Worm (Caenorhabditis elegans) whole organism, young adult: Measurements from ENCODE around the gene C18H9.5.
A peak's percentile ranks its signal among the peaks of the same experiment; 100 is the strongest.

ENCODE experiments used
- B0019.2 ChIP-seq: fragments of 200-800 bp; sonication (Bioruptor generic); conservative IDR thresholded peaks from 2 replicates; pipeline ENCODE4 v1.3.6; 2022; ENCODE audit warnings: missing genetic modification reagents, missing genetic modification characterization, missing compliant biosample characterization
- B0261.1 ChIP-seq: sonication (generic microtip); optimal IDR thresholded peaks from 2 replicates; lab custom pipeline; 2016; ENCODE audit warnings: mild to moderate bottlenecking, missing genetic modification characterization, moderate library complexity, missing compliant biosample characterization
- F23B12.7 ChIP-seq: sonication (generic microtip); optimal IDR thresholded peaks from 2 replicates; lab custom pipeline; 2017; ENCODE audit warnings: missing genetic modification characterization, mild to moderate bottlenecking, missing compliant biosample characterization, antibody characterized with exemption, moderate library complexity; ENCODE audit not compliant: insufficient read depth
- F39B2.1 ChIP-seq: fragments of 200-800 bp; sonication (Bioruptor generic); IDR thresholded peaks from 2 replicates; pipeline ENCODE4 v1.3.6; 2022; ENCODE audit warnings: missing genetic modification reagents, missing genetic modification characterization, missing compliant biosample characterization
- F52B5.7 ChIP-seq: sonication (generic microtip); optimal IDR thresholded peaks from 2 replicates; lab custom pipeline; 2016; ENCODE audit warnings: mild to moderate bottlenecking, missing genetic modification characterization, missing compliant biosample characterization
- T26A5.8 ChIP-seq: sonication (generic microtip); optimal IDR thresholded peaks from 2 replicates; lab custom pipeline; 2016; ENCODE audit warnings: missing genetic modification characterization, missing compliant biosample characterization
- Y56A3A.18 ChIP-seq: fragments of 200-800 bp; sonication (Bioruptor generic); IDR thresholded peaks from 2 replicates; pipeline ENCODE4 v1.3.6; 2022; ENCODE audit warnings: missing genetic modification reagents, missing genetic modification characterization, missing compliant biosample characterization
- Y67H2A.10 ChIP-seq: fragments of 200-800 bp; sonication (Bioruptor generic); conservative IDR thresholded peaks from 2 replicates; pipeline ENCODE4 v1.3.6; 2022; ENCODE audit warnings: missing genetic modification reagents, missing genetic modification characterization, missing compliant biosample characterization
- Y79H2A.3 ChIP-seq: fragments of 200-800 bp; sonication (Bioruptor generic); conservative IDR thresholded peaks from 2 replicates; pipeline ENCODE4 v1.3.6; 2022; ENCODE audit warnings: missing genetic modification reagents, missing genetic modification characterization, missing compliant biosample characterization
- Y95B8A.8 ChIP-seq: fragments of 200-800 bp; sonication (Bioruptor generic); IDR thresholded peaks from 2 replicates; pipeline ENCODE4 v1.3.6; 2022; ENCODE audit warnings: missing genetic modification reagents, missing genetic modification characterization, missing compliant biosample characterization
- ZK185.1 ChIP-seq: sonication (generic microtip); optimal IDR thresholded peaks from 2 replicates; lab custom pipeline; 2016; ENCODE audit warnings: mild to moderate bottlenecking, missing genetic modification characterization, missing compliant biosample characterization; ENCODE audit not compliant: poor library complexity, severe bottlenecking
- ama-1 ChIP-seq, 3 experiments: fragments of 150-350 bp in 1 of 3; sonication (generic microtip) in 2 of 3; optimal IDR thresholded peaks; 2 replicates each; lab custom pipeline; 2014 to 2018; ENCODE audit warnings: missing biosample characterization in 2 of 3, missing genetic modification characterization in 2 of 3, missing genetic modification reagents in 2 of 3
- aptf-3 ChIP-seq: fragments of 200-800 bp; sonication (Bioruptor generic); IDR thresholded peaks from 2 replicates; pipeline ENCODE4 v1.3.6; 2022; ENCODE audit warnings: missing genetic modification characterization, missing compliant biosample characterization
- atf-7 ChIP-seq: sonication (generic microtip); optimal IDR thresholded peaks from 2 replicates; lab custom pipeline; 2017; ENCODE audit warnings: mild to moderate bottlenecking, missing genetic modification characterization, missing compliant biosample characterization
- bed-1 ChIP-seq: fragments of 200-800 bp; sonication (Bioruptor generic); IDR thresholded peaks from 2 replicates; pipeline ENCODE4 v1.3.6; 2022; ENCODE audit warnings: missing genetic modification reagents, missing genetic modification characterization, missing compliant biosample characterization
- bed-2 ChIP-seq: fragments of 200-800 bp; sonication (Bioruptor generic); IDR thresholded peaks from 2 replicates; pipeline ENCODE4 v1.3.6; 2022; ENCODE audit warnings: missing genetic modification reagents, missing genetic modification characterization, missing compliant biosample characterization
- cebp-1 ChIP-seq, 2 experiments: fragments of 200-800 bp in 1 of 2; sonication (Bioruptor generic) in 1 of 2; sonication (generic microtip) in 1 of 2; IDR thresholded peaks in 1 of 2; optimal IDR thresholded peaks in 1 of 2; 2 replicates each; pipeline versions ENCODE4 v1.3.6 to Lab custom; 2017 to 2022; ENCODE audit warnings: missing compliant biosample characterization in 2 of 2, missing genetic modification characterization in 2 of 2, mild to moderate bottlenecking in 1 of 2, missing genetic modification reagents in 1 of 2, moderate library complexity in 1 of 2
- ceh-100 ChIP-seq: fragments of 200-800 bp; sonication (Bioruptor generic); IDR thresholded peaks from 2 replicates; pipeline ENCODE4 v1.3.6; 2022; ENCODE audit warnings: missing genetic modification reagents, missing genetic modification characterization, missing compliant biosample characterization
- ceh-27 ChIP-seq: fragments of 200-800 bp; sonication (Bioruptor generic); optimal IDR thresholded peaks from 2 replicates; lab custom pipeline; 2018; ENCODE audit warnings: mild to moderate bottlenecking, missing genetic modification characterization, moderate library complexity, missing compliant biosample characterization
- ceh-58 ChIP-seq: fragments of 200-800 bp; sonication (Bioruptor generic); IDR thresholded peaks from 2 replicates; pipeline ENCODE4 v1.3.6; 2022; ENCODE audit warnings: missing genetic modification characterization, missing compliant biosample characterization
- ceh-79 ChIP-seq: sonication (generic microtip); optimal IDR thresholded peaks from 2 replicates; lab custom pipeline; 2017; ENCODE audit warnings: mild to moderate bottlenecking, missing genetic modification characterization, missing compliant biosample characterization
- chd-7 ChIP-seq: sonication (generic microtip); optimal IDR thresholded peaks from 2 replicates; lab custom pipeline; 2016; ENCODE audit warnings: mild to moderate bottlenecking, missing genetic modification characterization, moderate library complexity, missing compliant biosample characterization
- die-1 ChIP-seq: sonication (generic microtip); optimal IDR thresholded peaks from 2 replicates; lab custom pipeline; 2016; ENCODE audit warnings: missing genotype, mild to moderate bottlenecking, missing genetic modification characterization, missing compliant biosample characterization
- dox-1 ChIP-seq: fragments of 200-800 bp; sonication (Bioruptor generic); IDR thresholded peaks from 2 replicates; pipeline ENCODE4 v1.3.6; 2022; ENCODE audit warnings: missing genetic modification reagents, missing genetic modification characterization, missing compliant biosample characterization
- dpl-1 ChIP-seq: fragments of 150-350 bp; optimal IDR thresholded peaks from 2 replicates; lab custom pipeline; 2014; ENCODE audit warnings: missing biosample characterization, missing genetic modification reagents, missing genetic modification characterization
- egrh-3 ChIP-seq: fragments of 200-800 bp; sonication (Bioruptor generic); IDR thresholded peaks from 2 replicates; pipeline ENCODE4 v1.3.6; 2022; ENCODE audit warnings: missing genetic modification reagents, missing genetic modification characterization, missing compliant biosample characterization
- him-1 ChIP-seq: sonication (generic microtip); optimal IDR thresholded peaks from 2 replicates; lab custom pipeline; 2016; ENCODE audit warnings: missing genotype, missing genetic modification reagents, missing genetic modification characterization, missing compliant biosample characterization
- hlh-12 ChIP-seq: sonication (generic microtip); optimal IDR thresholded peaks from 2 replicates; lab custom pipeline; 2016; ENCODE audit warnings: missing genetic modification characterization, missing compliant biosample characterization
- hmg-1.2 ChIP-seq: fragments of 200-800 bp; sonication (Bioruptor generic); IDR thresholded peaks from 2 replicates; pipeline ENCODE4 v1.3.6; 2022; ENCODE audit warnings: missing genetic modification reagents, missing genetic modification characterization, missing compliant biosample characterization
- hmg-20 ChIP-seq: fragments of 200-800 bp; sonication (Bioruptor generic); IDR thresholded peaks from 2 replicates; pipeline ENCODE4 v1.3.6; 2022; ENCODE audit warnings: missing genetic modification reagents, missing genetic modification characterization, missing compliant biosample characterization
- hrde-1 ChIP-seq: sonication (generic microtip); optimal IDR thresholded peaks from 2 replicates; lab custom pipeline; 2016; ENCODE audit warnings: missing genetic modification characterization, mild to moderate bottlenecking, missing compliant biosample characterization, moderate library complexity, missing genotype, missing genetic modification reagents, borderline replicate concordance
- lir-1 ChIP-seq: fragments of 200-800 bp; sonication (Bioruptor generic); conservative IDR thresholded peaks from 2 replicates; pipeline ENCODE4 v1.3.6; 2022; ENCODE audit warnings: missing genetic modification reagents, missing genetic modification characterization, missing compliant biosample characterization
- madf-10 ChIP-seq: sonication (generic microtip); optimal IDR thresholded peaks from 2 replicates; lab custom pipeline; 2016; ENCODE audit warnings: mild to moderate bottlenecking, missing genetic modification characterization, missing compliant biosample characterization
- madf-3 ChIP-seq: fragments of 200-800 bp; sonication (Bioruptor generic); IDR thresholded peaks from 2 replicates; pipeline ENCODE4 v1.3.6; 2022; ENCODE audit warnings: missing genetic modification reagents, missing genetic modification characterization, missing compliant biosample characterization
- mcd-1 ChIP-seq: fragments of 200-800 bp; sonication (Bioruptor generic); IDR thresholded peaks from 2 replicates; pipeline ENCODE4 v1.3.6; 2022; ENCODE audit warnings: missing genetic modification reagents, missing genetic modification characterization, missing compliant biosample characterization
- nfya-2 ChIP-seq: fragments of 200-800 bp; sonication (Bioruptor generic); IDR thresholded peaks from 2 replicates; pipeline ENCODE4 v1.3.6; 2022; ENCODE audit warnings: missing genetic modification reagents, missing genetic modification characterization, missing compliant biosample characterization
- nfyb-1 ChIP-seq: fragments of 200-800 bp; sonication (Bioruptor generic); IDR thresholded peaks from 2 replicates; pipeline ENCODE4 v1.3.6; 2022; ENCODE audit warnings: missing genetic modification reagents, missing genetic modification characterization, missing compliant biosample characterization
- nhr-179 ChIP-seq: sonication (generic microtip); optimal IDR thresholded peaks from 2 replicates; lab custom pipeline; 2016; ENCODE audit warnings: mild to moderate bottlenecking, missing genetic modification characterization, missing compliant biosample characterization
- rec-8 ChIP-seq, 2 experiments: sonication (generic microtip); optimal IDR thresholded peaks; 2 replicates each; lab custom pipeline; 2016; ENCODE audit warnings: mild to moderate bottlenecking in 2 of 2, missing genetic modification characterization in 2 of 2, missing genetic modification reagents in 2 of 2, missing genotype in 2 of 2, missing biosample characterization in 1 of 2, missing compliant biosample characterization in 1 of 2, moderate library complexity in 1 of 2
- repo-1 ChIP-seq: sonication (generic microtip); optimal IDR thresholded peaks from 2 replicates; lab custom pipeline; 2017; ENCODE audit warnings: mild to moderate bottlenecking, missing genetic modification characterization, missing compliant biosample characterization
- snpc-1.1 ChIP-seq: sonication (generic microtip); optimal IDR thresholded peaks from 2 replicates; lab custom pipeline; 2017; ENCODE audit warnings: missing genetic modification characterization, mild to moderate bottlenecking, missing compliant biosample characterization, antibody characterized with exemption, moderate library complexity, missing genotype, missing genetic modification reagents; ENCODE audit not compliant: insufficient read depth
- somi-1 ChIP-seq: fragments of 200-800 bp; sonication (Bioruptor generic); optimal IDR thresholded peaks from 2 replicates; lab custom pipeline; 2018; ENCODE audit warnings: mild to moderate bottlenecking, missing genetic modification characterization, missing compliant biosample characterization
- tlf-1 ChIP-seq: fragments of 200-800 bp; sonication (Bioruptor generic); optimal IDR thresholded peaks from 2 replicates; lab custom pipeline; 2018; ENCODE audit warnings: mild to moderate bottlenecking, missing genetic modification characterization, missing compliant biosample characterization
- unc-130 ChIP-seq: sonication (generic microtip); optimal IDR thresholded peaks from 2 replicates; lab custom pipeline; 2016; ENCODE audit warnings: missing genetic modification reagents, missing genetic modification characterization, missing compliant biosample characterization
- xnd-1 ChIP-seq: sonication (generic microtip); optimal IDR thresholded peaks from 2 replicates; lab custom pipeline; 2016; ENCODE audit warnings: missing genotype, missing genetic modification reagents, missing genetic modification characterization, missing compliant biosample characterization
- zim-3 ChIP-seq: sonication (generic microtip); optimal IDR thresholded peaks from 2 replicates; lab custom pipeline; 2017; ENCODE audit warnings: mild to moderate bottlenecking, missing genetic modification characterization, moderate library complexity, missing compliant biosample characterization
- ztf-25 ChIP-seq: fragments of 200-800 bp; sonication (Bioruptor generic); IDR thresholded peaks from 2 replicates; pipeline ENCODE4 v1.3.6; 2022; ENCODE audit warnings: missing genetic modification reagents, missing genetic modification characterization, missing compliant biosample characterization

Gene C18H9.5

DNA sequence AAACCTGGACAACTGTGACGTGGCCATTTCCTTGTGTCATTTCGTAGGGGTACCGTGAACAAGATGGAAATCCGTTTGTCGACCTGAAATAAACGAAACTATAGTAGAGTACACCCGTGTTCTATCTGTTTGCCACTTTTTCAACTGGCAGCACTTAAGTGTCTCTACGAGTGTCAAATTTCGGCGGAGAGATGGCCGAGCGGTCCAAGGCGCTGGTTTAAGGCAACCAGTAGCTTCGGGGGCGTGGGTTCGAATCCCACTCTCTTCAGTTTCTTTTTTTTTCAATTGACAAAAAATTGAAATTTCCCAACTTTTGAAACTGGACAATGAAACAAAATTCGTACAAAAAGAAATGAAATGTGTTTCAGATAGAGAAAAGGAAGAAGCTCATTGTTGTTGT is 26.2 kb upstream of the C18H9.5 start (continued):
- TF ChIP-seq nfya-2: no peak
- peak; percentile 38 for TF ChIP-seq ceh-79
- no peak for TF ChIP-seq rec-8 (tag; optimal IDR thresholded peaks at IDR 0.05; lab: Kevin White, UChicago)
- TF ChIP-seq F23B12.7 (tag; lab: Kevin White, UChicago): peak; percentile 75
- peak; percentile 88 for TF ChIP-seq him-1 (tag; lab: Kevin White, UChicago)
- no peak for TF ChIP-seq xnd-1 (tag; lab: Kevin White, UChicago)
- no peak for TF ChIP-seq hlh-12 (tag; lab: Kevin White, UChicago)
- TF ChIP-seq T26A5.8 (tag; lab: Kevin White, UChicago): no peak
- peak; percentile 51; the same call in 1 of the 2 replicates for TF ChIP-seq mcd-1 (GFP tag; lab: Robert Waterston, UW)
- TF ChIP-seq bed-1: no peak
- no peak for TF ChIP-seq somi-1
- no peak for TF ChIP-seq dpl-1 (GFP tag; lab: Kevin White, UChicago)
- no peak for TF ChIP-seq madf-3 (GFP tag; lab: Robert Waterston, UW)
- TF ChIP-seq ZK185.1 (tag; lab: Kevin White, UChicago): peak; percentile 32
- TF ChIP-seq ceh-58 (GFP tag; lab: Robert Waterston, UW): no peak
- TF ChIP-seq hrde-1 (tag; lab: Kevin White, UChicago): no peak
- no peak for TF ChIP-seq ama-1 (optimal IDR thresholded peaks at IDR 0.05; lab: Kevin White, UChicago)
- TF ChIP-seq ama-1 (GFP tag; optimal IDR thresholded peaks at IDR 0.05; lab: Kevin White, UChicago): no peak
- no peak; the same call in 1 of the 2 replicates for TF ChIP-seq dox-1 (GFP tag; lab: Robert Waterston, UW)
- TF ChIP-seq hmg-1.2 (GFP tag; lab: Robert Waterston, UW): peak; percentile 67
- 0 out of 2 replicates have a peak, but pooled peaks have one; percentile 45 for TF ChIP-seq ztf-25
- TF ChIP-seq cebp-1 (GFP tag; IDR thresholded peaks at IDR 0.05; lab: Robert Waterston, UW): no peak
- no peak for TF ChIP-seq cebp-1 (tag; optimal IDR thresholded peaks at IDR 0.05; lab: Kevin White, UChicago)
- no peak for TF ChIP-seq zim-3 (tag; lab: Kevin White, UChicago)
- TF ChIP-seq Y79H2A.3 (GFP tag; lab: Robert Waterston, UW): no peak
- no peak for TF ChIP-seq F52B5.7 (tag; lab: Kevin White, UChicago)
- TF ChIP-seq egrh-3 (GFP tag; lab: Robert Waterston, UW): peak; percentile 44; the same call in 1 of the 2 replicates
- peak; percentile 14 for TF ChIP-seq snpc-1.1 (tag; lab: Kevin White, UChicago)
- no peak for TF ChIP-seq madf-10 (tag; lab: Kevin White, UChicago)
- no peak for TF ChIP-seq hmg-20 (GFP tag; lab: Robert Waterston, UW)
- no peak for TF ChIP-seq lir-1 (GFP tag; lab: Robert Waterston, UW)
- TF ChIP-seq Y95B8A.8: no peak
- TF ChIP-seq Y67H2A.10 (GFP tag; lab: Robert Waterston, UW): no peak
- TF ChIP-seq tlf-1 (GFP tag; lab: Kevin White, UChicago): no peak
- TF ChIP-seq nfyb-1 (GFP tag; lab: Robert Waterston, UW): no peak
- peak; percentile 41 for TF ChIP-seq ceh-27 (GFP tag; lab: Kevin White, UChicago)
- TF ChIP-seq aptf-3 (GFP tag; lab: Robert Waterston, UW): 0 out of 2 replicates have a peak, but pooled peaks have one; percentile 24
- peak; percentile 19 for TF ChIP-seq repo-1 (tag; lab: Kevin White, UChicago)
- 0 out of 2 replicates have a peak, but pooled peaks have one; percentile 24 for TF ChIP-seq ceh-100 (GFP tag; lab: Robert Waterston, UW)
- TF ChIP-seq unc-130 (GFP tag; lab: Kevin White, UChicago): no peak
- no peak for TF ChIP-seq F39B2.1 (GFP tag; lab: Robert Waterston, UW)
- TF ChIP-seq die-1 (tag; lab: Kevin White, UChicago): peak; percentile 70
- no peak for TF ChIP-seq bed-2
- no peak for TF ChIP-seq Y56A3A.18
- TF ChIP-seq B0261.1 (tag; lab: Kevin White, UChicago): peak; percentile 85
- TF ChIP-seq chd-7: peak; percentile 39
- TF ChIP-seq atf-7 (tag; lab: Kevin White, UChicago): peak; percentile 4
- no peak for TF ChIP-seq nhr-179
- TF ChIP-seq B0019.2 (GFP tag; lab: Robert Waterston, UW): no peak
